Fruit fly (Drosophila melanogaster) whole organism, embryonic: ENCODE measurements around the gene CG1628.

Source experiments
- Ada2b ChIP-seq: fragments of 200-800 bp; sonication (Bioruptor generic); IDR thresholded peaks from 2 replicates; pipeline ENCODE4 v1.3.6; 2022; ENCODE audit warnings: missing biosample characterization, missing genetic modification characterization
- Atf6 ChIP-seq: fragments of 200-800 bp; sonication (Bioruptor generic); IDR thresholded peaks from 2 replicates; pipeline ENCODE4 v1.3.6; 2022; ENCODE audit warnings: missing biosample characterization, missing genetic modification characterization
- B-H1 ChIP-seq: fragments of 200-800 bp; sonication (Bioruptor generic); IDR thresholded peaks from 3 replicates; pipeline ENCODE4 v1.3.6; 2022; ENCODE audit warnings: missing biosample characterization, missing genetic modification characterization
- CG10565 ChIP-seq: fragments of 200-800 bp; sonication (Bioruptor generic); optimal IDR thresholded peaks from 3 replicates; lab custom pipeline; 2016; ENCODE audit warnings: missing biosample characterization, mild to moderate bottlenecking, missing genetic modification characterization
- CG10959 ChIP-seq: fragments of 200-800 bp; sonication (Bioruptor generic); IDR thresholded peaks from 2 replicates; pipeline ENCODE4 v1.3.6; 2022; ENCODE audit warnings: missing biosample characterization, missing genetic modification characterization
- CG11093 ChIP-seq: fragments of 200-800 bp; sonication (Bioruptor generic); IDR thresholded peaks from 3 replicates; pipeline ENCODE4 v1.3.6; 2022; ENCODE audit warnings: missing biosample characterization, missing genetic modification characterization
- CG15479 ChIP-seq: fragments of 200-800 bp; sonication (Bioruptor generic); optimal IDR thresholded peaks from 3 replicates; lab custom pipeline; 2019; ENCODE audit warnings: missing biosample characterization, mild to moderate bottlenecking, missing genetic modification characterization, moderate library complexity
- CG15601 ChIP-seq: fragments of 200-800 bp; sonication (Bioruptor generic); optimal IDR thresholded peaks from 3 replicates; lab custom pipeline; 2019; ENCODE audit warnings: missing biosample characterization, mild to moderate bottlenecking, missing genetic modification characterization, moderate library complexity
- CG16815 ChIP-seq: fragments of 200-800 bp; sonication (Bioruptor generic); optimal IDR thresholded peaks from 3 replicates; lab custom pipeline; 2017; ENCODE audit warnings: missing biosample characterization, mild to moderate bottlenecking, missing genetic modification characterization
- CG2116 ChIP-seq: fragments of 200-800 bp; sonication (Bioruptor generic); optimal IDR thresholded peaks from 3 replicates; lab custom pipeline; 2018; ENCODE audit warnings: missing biosample characterization, mild to moderate bottlenecking, missing genetic modification characterization
- CG2120 ChIP-seq: fragments of 200-800 bp; sonication (Bioruptor generic); optimal IDR thresholded peaks from 3 replicates; lab custom pipeline; 2016; ENCODE audit warnings: missing biosample characterization, missing genetic modification characterization
- CG2678 ChIP-seq: fragments of 200-800 bp; sonication (Bioruptor generic); optimal IDR thresholded peaks from 3 replicates; lab custom pipeline; 2019; ENCODE audit warnings: missing biosample characterization, mild to moderate bottlenecking, missing genetic modification characterization, moderate library complexity
- CG8089 ChIP-seq: fragments of 200-800 bp; sonication (Bioruptor generic); optimal IDR thresholded peaks from 3 replicates; lab custom pipeline; 2016; ENCODE audit warnings: missing biosample characterization, missing genetic modification characterization
- CG8359 ChIP-seq: fragments of 200-800 bp; sonication (Bioruptor generic); optimal IDR thresholded peaks from 2 replicates; lab custom pipeline; 2017; ENCODE audit warnings: missing biosample characterization, mild to moderate bottlenecking, missing genetic modification characterization, borderline replicate concordance
- CG9437 ChIP-seq: fragments of 200-800 bp; sonication (Bioruptor generic); optimal IDR thresholded peaks from 2 replicates; lab custom pipeline; 2018; ENCODE audit warnings: missing biosample characterization, mild to moderate bottlenecking, missing genetic modification characterization
- CHES-1-like ChIP-seq: fragments of 200-800 bp; sonication (Bioruptor generic); optimal IDR thresholded peaks from 2 replicates; lab custom pipeline; 2016; ENCODE audit warnings: missing biosample characterization, missing genetic modification characterization
- Dip3 ChIP-seq: fragments of 200-800 bp; sonication (Bioruptor generic); optimal IDR thresholded peaks from 3 replicates; lab custom pipeline; 2016; ENCODE audit warnings: missing biosample characterization, missing genetic modification characterization
- ERR ChIP-seq: fragments of 200-800 bp; sonication (Bioruptor generic); optimal IDR thresholded peaks from 2 replicates; lab custom pipeline; 2016; ENCODE audit warnings: missing biosample characterization, missing genetic modification characterization
- Ets97D ChIP-seq: fragments of 200-800 bp; sonication (Bioruptor generic); optimal IDR thresholded peaks from 3 replicates; lab custom pipeline; 2016; ENCODE audit warnings: missing biosample characterization, missing genetic modification characterization
- GATAe ChIP-seq: fragments of 200-800 bp; sonication (Bioruptor generic); conservative IDR thresholded peaks from 2 replicates; pipeline ENCODE4 v1.3.6; 2022; ENCODE audit warnings: missing biosample characterization, missing genetic modification characterization
- HLH3B ChIP-seq: fragments of 200-800 bp; sonication (Bioruptor generic); IDR thresholded peaks from 2 replicates; pipeline ENCODE4 v1.3.6; 2022; ENCODE audit warnings: missing biosample characterization, missing genetic modification characterization
- HmgD ChIP-seq: fragments of 200-800 bp; sonication (Bioruptor generic); optimal IDR thresholded peaks from 3 replicates; lab custom pipeline; 2016; ENCODE audit warnings: missing biosample characterization, missing genetic modification characterization
- Hr51 ChIP-seq, 2 experiments: fragments of 200-800 bp; sonication (Bioruptor generic); optimal IDR thresholded peaks; 2 replicates in 1 of 2; 3 replicates in 1 of 2; lab custom pipeline; 2016 to 2018; ENCODE audit warnings: missing biosample characterization in 2 of 2, missing genetic modification characterization in 2 of 2, mild to moderate bottlenecking in 1 of 2, moderate library complexity in 1 of 2
- NC2β ChIP-seq: fragments of 200-800 bp; sonication (Bioruptor generic); optimal IDR thresholded peaks from 2 replicates; lab custom pipeline; 2016; ENCODE audit warnings: missing biosample characterization, missing genetic modification characterization
- NFAT ChIP-seq: fragments of 200-800 bp; sonication (Bioruptor generic); IDR thresholded peaks from 2 replicates; pipeline ENCODE4 v1.3.6; 2022; ENCODE audit warnings: missing biosample characterization, missing genetic modification characterization
- Nf-YC ChIP-seq: fragments of 200-800 bp; optimal IDR thresholded peaks from 3 replicates; lab custom pipeline; 2019; ENCODE audit warnings: missing biosample characterization, mild to moderate bottlenecking, missing genetic modification characterization, moderate library complexity
- Opbp ChIP-seq: fragments of 200-800 bp; sonication (Bioruptor generic); IDR thresholded peaks from 3 replicates; pipeline ENCODE4 v1.3.6; 2022; ENCODE audit warnings: missing biosample characterization, missing genetic modification characterization; ENCODE audit not compliant: partially characterized antibody
- Rx ChIP-seq: fragments of 200-800 bp; sonication (Bioruptor generic); IDR thresholded peaks from 2 replicates; pipeline ENCODE4 v1.3.6; 2022; ENCODE audit warnings: missing biosample characterization, missing genetic modification characterization
- Stat92E ChIP-seq, 3 experiments: fragments of >200 bp in 2 of 3; fragments of 200-800 bp in 1 of 3; sonication (Bioruptor generic) in 1 of 3; optimal IDR thresholded peaks; 2 replicates each; lab custom pipeline; 2017 to 2019; ENCODE audit warnings: missing biosample characterization in 3 of 3, missing genetic modification characterization in 3 of 3, mild to moderate bottlenecking in 1 of 3, moderate library complexity in 1 of 3
- Tbp ChIP-seq: fragments of >200 bp; optimal IDR thresholded peaks from 2 replicates; lab custom pipeline; 2018; ENCODE audit warnings: missing biosample characterization, missing genetic modification characterization
- Xbp1 ChIP-seq: fragments of 200-800 bp; sonication (Bioruptor generic); optimal IDR thresholded peaks from 3 replicates; lab custom pipeline; 2016; ENCODE audit warnings: missing biosample characterization, mild to moderate bottlenecking, missing genetic modification characterization
- bcd ChIP-seq: fragments of 200-800 bp; sonication (Bioruptor generic); optimal IDR thresholded peaks from 2 replicates; lab custom pipeline; 2017; ENCODE audit warnings: missing biosample characterization, mild to moderate bottlenecking, missing genetic modification characterization
- croc ChIP-seq: fragments of 200-800 bp; sonication (Bioruptor generic); conservative IDR thresholded peaks from 3 replicates; pipeline ENCODE4 v1.3.6; 2022; ENCODE audit warnings: missing biosample characterization, missing genetic modification characterization
- crp ChIP-seq, 2 experiments: fragments of 200-800 bp; sonication (Bioruptor generic); optimal IDR thresholded peaks; 2 replicates in 1 of 2; 3 replicates in 1 of 2; lab custom pipeline; 2017; ENCODE audit warnings: missing biosample characterization in 2 of 2, missing genetic modification characterization in 2 of 2, mild to moderate bottlenecking in 1 of 2, moderate library complexity in 1 of 2
- da ChIP-seq: fragments of 200-800 bp; sonication (Bioruptor generic); optimal IDR thresholded peaks from 2 replicates; lab custom pipeline; 2016; ENCODE audit warnings: missing biosample characterization, missing genetic modification characterization
- dysf ChIP-seq: fragments of 200-800 bp; sonication (Bioruptor generic); IDR thresholded peaks from 3 replicates; pipeline ENCODE4 v1.3.6; 2022; ENCODE audit warnings: missing biosample characterization, missing genetic modification characterization
- gem ChIP-seq: fragments of 200-800 bp; sonication (Bioruptor generic); optimal IDR thresholded peaks from 2 replicates; lab custom pipeline; 2019; ENCODE audit warnings: missing biosample characterization, mild to moderate bottlenecking, missing genetic modification characterization, moderate library complexity
- gsb ChIP-seq: fragments of 200-800 bp; sonication (Bioruptor generic); IDR thresholded peaks from 2 replicates; pipeline ENCODE4 v1.3.6; 2022; ENCODE audit warnings: missing biosample characterization, missing genetic modification characterization
- gsb-n ChIP-seq: fragments of 200-800 bp; sonication (Bioruptor generic); optimal IDR thresholded peaks from 3 replicates; lab custom pipeline; 2018; ENCODE audit warnings: missing biosample characterization, mild to moderate bottlenecking, missing genetic modification characterization
- jigr1 ChIP-seq: fragments of 200-800 bp; sonication (Bioruptor generic); IDR thresholded peaks from 3 replicates; pipeline ENCODE4 v1.3.6; 2022; ENCODE audit warnings: missing biosample characterization, missing genetic modification characterization
- jumu ChIP-seq: fragments of 200-800 bp; sonication (Bioruptor generic); optimal IDR thresholded peaks from 3 replicates; lab custom pipeline; 2016; ENCODE audit warnings: missing biosample characterization, missing genetic modification characterization
- odd ChIP-seq: fragments of 200-800 bp; sonication (Bioruptor generic); optimal IDR thresholded peaks from 2 replicates; lab custom pipeline; 2017; ENCODE audit warnings: missing biosample characterization, mild to moderate bottlenecking, missing genetic modification characterization
- peb ChIP-seq: fragments of 200-800 bp; sonication (Bioruptor generic); IDR thresholded peaks from 2 replicates; pipeline ENCODE4 v1.3.6; 2022; ENCODE audit warnings: missing biosample characterization, missing genetic modification characterization
- pnt ChIP-seq: fragments of 200-800 bp; sonication (Bioruptor generic); optimal IDR thresholded peaks from 3 replicates; lab custom pipeline; 2016; ENCODE audit warnings: missing biosample characterization, missing genetic modification characterization
- psq ChIP-seq: fragments of 200-800 bp; sonication (Bioruptor generic); optimal IDR thresholded peaks from 2 replicates; lab custom pipeline; 2017; ENCODE audit warnings: missing biosample characterization, missing genetic modification characterization
- sc ChIP-seq, 3 experiments: fragments of >200 bp in 2 of 3; fragments of 200-800 bp in 1 of 3; sonication (Bioruptor generic) in 1 of 3; optimal IDR thresholded peaks; 2 replicates in 2 of 3; 3 replicates in 1 of 3; lab custom pipeline; 2017; ENCODE audit warnings: mild to moderate bottlenecking in 1 of 3, missing biosample characterization in 1 of 3, missing genetic modification characterization in 1 of 3, missing genetic modification reagents in 1 of 3
- so ChIP-seq: fragments of 200-800 bp; sonication (Bioruptor generic); IDR thresholded peaks from 3 replicates; pipeline ENCODE4 v1.3.6; 2022; ENCODE audit warnings: missing biosample characterization, missing genetic modification characterization
- trh ChIP-seq: fragments of 200-800 bp; sonication (Bioruptor generic); optimal IDR thresholded peaks from 2 replicates; lab custom pipeline; 2016; ENCODE audit warnings: missing biosample characterization, missing genetic modification characterization
- unpg ChIP-seq: fragments of 200-800 bp; sonication (Bioruptor generic); optimal IDR thresholded peaks from 3 replicates; lab custom pipeline; 2018; ENCODE audit warnings: missing biosample characterization, mild to moderate bottlenecking, missing genetic modification characterization, moderate library complexity
- zfh1 ChIP-seq: fragments of 200-800 bp; sonication (Bioruptor generic); IDR thresholded peaks from 3 replicates; pipeline ENCODE4 v1.3.6; 2022; ENCODE audit warnings: missing biosample characterization, missing genetic modification characterization

Gene CG1628

dm6 chrX:10601479-10601921 is 1.0 kb downstream of the CG1628 start (continued):
- TF ChIP-seq croc (GFP tag; lab: Robert Waterston, UW) (no peak), HmgD (GFP tag; lab: Kevin White, UChicago) (no peak), Nf-YC (tag; lab: Kevin White, UChicago) (no peak), NFAT (GFP tag; lab: Robert Waterston, UW) (peak; percentile 37; the same call in 1 of the 2 replicates), pnt (peak; percentile 7), gsb (GFP tag; lab: Robert Waterston, UW) (no peak), CG10959 (GFP tag; lab: Robert Waterston, UW) (peak; percentile 26; the same call in 1 of the 2 replicates), Atf6 (GFP tag; lab: Robert Waterston, UW) (0 out of 2 replicates have a peak, but pooled peaks have one; percentile 9), CG16815 (GFP tag; lab: Kevin White, UChicago) (peak; percentile 13), Hr51 (GFP tag; optimal IDR thresholded peaks at IDR 0.05; lab: Kevin White, UChicago) (peak in 1 of 2 experiments; percentile 23), Rx (GFP tag; lab: Robert Waterston, UW) (0 out of 2 replicates have a peak, but pooled peaks have one; percentile 21), NC2β (GFP tag; lab: Kevin White, UChicago) (no peak), B-H1 (GFP tag; lab: Robert Waterston, UW) (peak; percentile 29; the same call in 1 of the 3 replicates), CG2116 (GFP tag; lab: Kevin White, UChicago) (peak; percentile 27), peb (GFP tag; lab: Robert Waterston, UW) (no peak), odd (no peak), crp (GFP tag; optimal IDR thresholded peaks at IDR 0.05; lab: Kevin White, UChicago) (no peak), Ets97D (no peak), GATAe (GFP tag; lab: Robert Waterston, UW) (no peak), zfh1 (no peak; the same call in 2 of the 3 replicates), bcd (GFP tag; lab: Kevin White, UChicago) (peak; percentile 44), CG10565 (no peak), Ada2b (GFP tag; lab: Robert Waterston, UW) (peak; percentile 7; the same call in 1 of the 2 replicates), Tbp (no peak), da (GFP tag; lab: Kevin White, UChicago) (no peak), trh (GFP tag; lab: Kevin White, UChicago) (no peak), sc (optimal IDR thresholded peaks at IDR 0.05; lab: Kevin White, UChicago) (no peak), sc (GFP tag; optimal IDR thresholded peaks at IDR 0.05; lab: Kevin White, UChicago) (no peak), Dip3 (GFP tag; lab: Kevin White, UChicago) (no peak), CG9437 (peak; percentile 38), CG15479 (GFP tag; lab: Kevin White, UChicago) (no peak), ERR (GFP tag; lab: Kevin White, UChicago) (no peak), CG8089 (GFP tag; lab: Kevin White, UChicago) (no peak), CG8359 (GFP tag; lab: Kevin White, UChicago) (no peak), dysf (peak; percentile 64), gem (tag; lab: Kevin White, UChicago) (peak; percentile 65), psq (no peak), Xbp1 (GFP tag; lab: Kevin White, UChicago) (peak; percentile 54), CG2678 (tag; lab: Kevin White, UChicago) (peak; percentile 48), CHES-1-like (GFP tag; lab: Kevin White, UChicago) (no peak), HLH3B (GFP tag; lab: Robert Waterston, UW) (peak; percentile 32; the same call in 1 of the 2 replicates), gsb-n (tag; lab: Kevin White, UChicago) (no peak), Stat92E (GFP tag; optimal IDR thresholded peaks at IDR 0.05; lab: Kevin White, UChicago) (no peak), Opbp (0 out of 3 replicates have a peak, but pooled peaks have one; percentile 8), so (GFP tag; lab: Robert Waterston, UW) (no peak), CG15601 (tag; lab: Kevin White, UChicago) (no peak), unpg (GFP tag; lab: Kevin White, UChicago) (peak; percentile 20), CG2120 (GFP tag; lab: Kevin White, UChicago) (peak; percentile 44), jumu (GFP tag; lab: Kevin White, UChicago) (peak; percentile 9), jigr1 (GFP tag; lab: Robert Waterston, UW) (no peak), CG11093 (GFP tag; lab: Robert Waterston, UW) (no peak)
